Fruit fly (Drosophila melanogaster) whole organism, embryonic: ENCODE data around the gene CG1494.

Experiments
- ATbp ChIP-seq: fragments of 200-800 bp; sonication (Bioruptor generic); optimal IDR thresholded peaks from 2 replicates; lab custom pipeline; 2017; ENCODE audit warnings: missing biosample characterization, mild to moderate bottlenecking, missing genetic modification characterization, missing genetic modification reagents
- CG11723 ChIP-seq: fragments of 200-800 bp; sonication (Bioruptor generic); optimal IDR thresholded peaks from 2 replicates; lab custom pipeline; 2017; ENCODE audit warnings: missing biosample characterization, mild to moderate bottlenecking, missing genetic modification characterization
- CG12071 ChIP-seq: fragments of 200-800 bp; sonication (Bioruptor generic); optimal IDR thresholded peaks from 3 replicates; lab custom pipeline; 2018; ENCODE audit warnings: missing biosample characterization, mild to moderate bottlenecking, missing genetic modification characterization
- CG12219 ChIP-seq: fragments of 200-800 bp; sonication (Bioruptor generic); optimal IDR thresholded peaks from 3 replicates; lab custom pipeline; 2018; ENCODE audit warnings: missing biosample characterization, mild to moderate bottlenecking, missing genetic modification characterization
- CG12659 ChIP-seq: fragments of 200-800 bp; sonication (Bioruptor generic); optimal IDR thresholded peaks from 3 replicates; lab custom pipeline; 2017; ENCODE audit warnings: mild to moderate bottlenecking, missing biosample characterization, missing genetic modification reagents, missing genetic modification characterization
- CG13123 ChIP-seq: fragments of 200-800 bp; sonication (Bioruptor generic); optimal IDR thresholded peaks from 2 replicates; lab custom pipeline; 2016; ENCODE audit warnings: missing biosample characterization, missing genetic modification characterization
- CG15479 ChIP-seq: fragments of 200-800 bp; sonication (Bioruptor generic); optimal IDR thresholded peaks from 3 replicates; lab custom pipeline; 2019; ENCODE audit warnings: missing biosample characterization, mild to moderate bottlenecking, missing genetic modification characterization, moderate library complexity
- CG1647 ChIP-seq: fragments of 200-800 bp; sonication (Bioruptor generic); optimal IDR thresholded peaks from 3 replicates; lab custom pipeline; 2016; ENCODE audit warnings: missing biosample characterization, missing genetic modification characterization
- CG17186 ChIP-seq: fragments of 200-800 bp; sonication (Bioruptor generic); optimal IDR thresholded peaks from 3 replicates; lab custom pipeline; 2017; ENCODE audit warnings: missing biosample characterization, missing genetic modification reagents, missing genetic modification characterization
- CG3838 ChIP-seq: fragments of 200-800 bp; sonication (Bioruptor generic); optimal IDR thresholded peaks from 3 replicates; lab custom pipeline; 2016; ENCODE audit warnings: missing biosample characterization, missing genetic modification characterization
- CG3847 ChIP-seq: fragments of 200-800 bp; sonication (Bioruptor generic); IDR thresholded peaks from 2 replicates; pipeline ENCODE4 v1.3.6; 2022; ENCODE audit warnings: missing biosample characterization, missing genetic modification characterization
- CG42726 ChIP-seq: fragments of 200-800 bp; sonication (Bioruptor generic); IDR thresholded peaks from 2 replicates; pipeline ENCODE4 v1.3.6; 2022; ENCODE audit warnings: missing biosample characterization, missing genetic modification characterization; ENCODE audit not compliant: partially characterized antibody
- CG4617 ChIP-seq: fragments of 200-800 bp; sonication (Bioruptor generic); optimal IDR thresholded peaks from 3 replicates; lab custom pipeline; 2016; ENCODE audit warnings: missing biosample characterization, missing genetic modification characterization, borderline replicate concordance
- CG4707 ChIP-seq: fragments of 200-800 bp; sonication (Bioruptor generic); optimal IDR thresholded peaks from 2 replicates; lab custom pipeline; 2018; ENCODE audit warnings: missing biosample characterization, mild to moderate bottlenecking, missing genetic modification characterization, moderate library complexity
- CG5245 ChIP-seq: fragments of 200-800 bp; sonication (Bioruptor generic); optimal IDR thresholded peaks from 3 replicates; lab custom pipeline; 2016; ENCODE audit warnings: missing biosample characterization, missing genetic modification characterization
- CG6765 ChIP-seq: fragments of 200-800 bp; sonication (Bioruptor generic); optimal IDR thresholded peaks from 3 replicates; lab custom pipeline; 2017; ENCODE audit warnings: missing biosample characterization, mild to moderate bottlenecking, missing genetic modification characterization
- CG8359 ChIP-seq: fragments of 200-800 bp; sonication (Bioruptor generic); optimal IDR thresholded peaks from 2 replicates; lab custom pipeline; 2017; ENCODE audit warnings: missing biosample characterization, mild to moderate bottlenecking, missing genetic modification characterization, borderline replicate concordance
- CG8388 ChIP-seq: fragments of 200-800 bp; sonication (Bioruptor generic); optimal IDR thresholded peaks from 2 replicates; lab custom pipeline; 2019; ENCODE audit warnings: missing biosample characterization, mild to moderate bottlenecking, missing genetic modification characterization, moderate library complexity
- CG8478 ChIP-seq: fragments of >200 bp; optimal IDR thresholded peaks from 2 replicates; lab custom pipeline; 2018
- D19A ChIP-seq: fragments of 200-800 bp; optimal IDR thresholded peaks from 3 replicates; lab custom pipeline; 2019; ENCODE audit warnings: missing biosample characterization, mild to moderate bottlenecking, missing genetic modification characterization, moderate library complexity
- Dek ChIP-seq: fragments of 200-800 bp; sonication (Bioruptor generic); optimal IDR thresholded peaks from 3 replicates; lab custom pipeline; 2019; ENCODE audit warnings: missing biosample characterization, mild to moderate bottlenecking, missing genetic modification characterization, moderate library complexity
- Dfd ChIP-seq, 2 experiments: fragments of >200 bp; optimal IDR thresholded peaks; 2 replicates each; lab custom pipeline; 2017; ENCODE audit warnings: missing biosample characterization in 2 of 2, missing genetic modification characterization in 2 of 2
- Ets97D ChIP-seq: fragments of 200-800 bp; sonication (Bioruptor generic); optimal IDR thresholded peaks from 3 replicates; lab custom pipeline; 2016; ENCODE audit warnings: missing biosample characterization, missing genetic modification characterization
- Fer3 ChIP-seq: fragments of 200-800 bp; sonication (Bioruptor generic); optimal IDR thresholded peaks from 2 replicates; lab custom pipeline; 2018; ENCODE audit warnings: missing biosample characterization, mild to moderate bottlenecking, missing genetic modification characterization, moderate library complexity
- Hand ChIP-seq: fragments of 200-800 bp; sonication (Bioruptor generic); optimal IDR thresholded peaks from 2 replicates; lab custom pipeline; 2017; ENCODE audit warnings: mild to moderate bottlenecking, missing biosample characterization, missing genetic modification reagents, missing genetic modification characterization
- Hmr ChIP-seq: fragments of 200-800 bp; sonication (Bioruptor generic); optimal IDR thresholded peaks from 3 replicates; lab custom pipeline; 2017; ENCODE audit warnings: mild to moderate bottlenecking, missing biosample characterization, missing genetic modification reagents, missing genetic modification characterization
- Hmx ChIP-seq: fragments of 200-800 bp; sonication (Bioruptor generic); optimal IDR thresholded peaks from 2 replicates; lab custom pipeline; 2016; ENCODE audit warnings: missing biosample characterization, missing genetic modification characterization
- Med ChIP-seq: fragments of 200-800 bp; sonication (Bioruptor generic); peaks from one replicate; lab custom pipeline; 2016; ENCODE audit warnings: missing biosample characterization, missing genetic modification characterization, mild to moderate bottlenecking, inconsistent platforms, moderate library complexity
- Nf-YC ChIP-seq: fragments of 200-800 bp; optimal IDR thresholded peaks from 3 replicates; lab custom pipeline; 2019; ENCODE audit warnings: missing biosample characterization, mild to moderate bottlenecking, missing genetic modification characterization, moderate library complexity
- Sry-δ ChIP-seq: fragments of 200-800 bp; sonication (Bioruptor generic); optimal IDR thresholded peaks from 2 replicates; lab custom pipeline; 2016; ENCODE audit warnings: missing biosample characterization, missing genetic modification characterization
- TFAM ChIP-seq: fragments of 200-800 bp; sonication (Bioruptor generic); optimal IDR thresholded peaks from 2 replicates; lab custom pipeline; 2017; ENCODE audit warnings: missing biosample characterization, missing genetic modification characterization, inconsistent platforms
- Trl ChIP-seq, 3 experiments: fragments of >200 bp in 2 of 3; fragments of 200-800 bp in 1 of 3; sonication (Bioruptor generic) in 1 of 3; optimal IDR thresholded peaks; 2 replicates in 1 of 3; 3 replicates in 2 of 3; lab custom pipeline; 2016 to 2017; ENCODE audit warnings: missing biosample characterization in 1 of 3, missing genetic modification characterization in 1 of 3
- YL-1 ChIP-seq: fragments of 200-800 bp; sonication (Bioruptor generic); optimal IDR thresholded peaks from 3 replicates; lab custom pipeline; 2017; ENCODE audit warnings: missing biosample characterization, mild to moderate bottlenecking, missing genetic modification characterization
- al ChIP-seq: fragments of 200-800 bp; sonication (Bioruptor generic); IDR thresholded peaks from 2 replicates; pipeline ENCODE4 v1.3.6; 2022; ENCODE audit warnings: missing biosample characterization, missing genetic modification characterization
- bab2 ChIP-seq: fragments of 200-800 bp; sonication (Bioruptor generic); optimal IDR thresholded peaks from 2 replicates; lab custom pipeline; 2016; ENCODE audit warnings: missing biosample characterization, missing genetic modification characterization
- bcd ChIP-seq: fragments of 200-800 bp; sonication (Bioruptor generic); optimal IDR thresholded peaks from 2 replicates; lab custom pipeline; 2017; ENCODE audit warnings: missing biosample characterization, mild to moderate bottlenecking, missing genetic modification characterization
- disco-r ChIP-seq: fragments of 200-800 bp; sonication (Bioruptor generic); optimal IDR thresholded peaks from 2 replicates; lab custom pipeline; 2016; ENCODE audit warnings: missing biosample characterization, missing genetic modification characterization
- esg ChIP-seq: fragments of 200-800 bp; sonication (Bioruptor generic); conservative IDR thresholded peaks from 2 replicates; pipeline ENCODE4 v1.3.6; 2022; ENCODE audit warnings: missing biosample characterization, missing genetic modification characterization
- eve ChIP-seq, 2 experiments: fragments of >200 bp; optimal IDR thresholded peaks; 2 replicates each; lab custom pipeline; 2017; ENCODE audit warnings: missing biosample characterization in 2 of 2, missing genetic modification characterization in 2 of 2
- fd102C ChIP-seq: fragments of 200-800 bp; sonication (Bioruptor generic); optimal IDR thresholded peaks from 2 replicates; lab custom pipeline; 2018; ENCODE audit warnings: missing biosample characterization, mild to moderate bottlenecking, missing genetic modification characterization, moderate library complexity
- ind ChIP-seq: fragments of 200-800 bp; sonication (Bioruptor generic); optimal IDR thresholded peaks from 3 replicates; lab custom pipeline; 2016; ENCODE audit warnings: missing biosample characterization, missing genetic modification characterization
- peb ChIP-seq: fragments of 200-800 bp; sonication (Bioruptor generic); IDR thresholded peaks from 2 replicates; pipeline ENCODE4 v1.3.6; 2022; ENCODE audit warnings: missing biosample characterization, missing genetic modification characterization
- pum ChIP-seq: fragments of 200-800 bp; sonication (Bioruptor generic); optimal IDR thresholded peaks from 2 replicates; lab custom pipeline; 2016; ENCODE audit warnings: missing biosample characterization, missing genetic modification characterization
- pzg ChIP-seq: fragments of 200-800 bp; sonication (Bioruptor generic); optimal IDR thresholded peaks from 3 replicates; lab custom pipeline; 2018; ENCODE audit warnings: missing biosample characterization, mild to moderate bottlenecking, missing genetic modification characterization, moderate library complexity
- ro ChIP-seq: fragments of 200-800 bp; sonication (Bioruptor generic); IDR thresholded peaks from 2 replicates; pipeline ENCODE4 v1.3.6; 2022; ENCODE audit warnings: missing biosample characterization, missing genetic modification characterization
- sens-2 ChIP-seq: fragments of 200-800 bp; sonication (Bioruptor generic); IDR thresholded peaks from 2 replicates; pipeline ENCODE4 v1.3.6; 2022; ENCODE audit warnings: missing biosample characterization, missing genetic modification characterization
- slbo ChIP-seq: fragments of 200-800 bp; sonication (Bioruptor generic); IDR thresholded peaks from 2 replicates; pipeline ENCODE4 v1.3.6; 2022; ENCODE audit warnings: missing biosample characterization, missing genetic modification characterization
- stwl ChIP-seq: fragments of 200-800 bp; sonication (Bioruptor generic); optimal IDR thresholded peaks from 3 replicates; lab custom pipeline; 2018; ENCODE audit warnings: missing biosample characterization, mild to moderate bottlenecking, missing genetic modification characterization, moderate library complexity
- tup ChIP-seq: fragments of 200-800 bp; sonication (Bioruptor generic); optimal IDR thresholded peaks from 2 replicates; lab custom pipeline; 2016; ENCODE audit warnings: missing biosample characterization, mild to moderate bottlenecking, missing genetic modification characterization, moderate library complexity
- zfh1 ChIP-seq: fragments of 200-800 bp; sonication (Bioruptor generic); IDR thresholded peaks from 3 replicates; pipeline ENCODE4 v1.3.6; 2022; ENCODE audit warnings: missing biosample characterization, missing genetic modification characterization

CG1494 gene

dm6 chrX:21322289-21322981 lies 37.3 kb downstream of the CG1494 start (continued):
- no peak for TF ChIP-seq Trl (optimal IDR thresholded peaks at IDR 0.05; lab: Kevin White, UChicago)
- no peak for TF ChIP-seq Trl (GFP tag; optimal IDR thresholded peaks at IDR 0.05; lab: Kevin White, UChicago)
- peak; percentile 47 for TF ChIP-seq bcd (GFP tag; lab: Kevin White, UChicago)
- no peak for TF ChIP-seq Dek (tag; lab: Kevin White, UChicago)
- TF ChIP-seq CG8359 (GFP tag; lab: Kevin White, UChicago), result no peak
- no peak for TF ChIP-seq fd102C (GFP tag; lab: Kevin White, UChicago)
- TF ChIP-seq sens-2, result no peak
- no peak for TF ChIP-seq CG4707 (GFP tag; lab: Kevin White, UChicago)
- TF ChIP-seq TFAM (GFP tag; lab: Kevin White, UChicago), result no peak
- no peak for TF ChIP-seq disco-r
- TF ChIP-seq CG4617 (GFP tag; lab: Kevin White, UChicago), result no peak
- TF ChIP-seq CG1647 (GFP tag; lab: Kevin White, UChicago), result no peak
- TF ChIP-seq esg, result peak; percentile 42; the same call in 1 of the 2 replicates
- TF ChIP-seq slbo, result peak; percentile 27; the same call in 1 of the 2 replicates
- no peak for TF ChIP-seq Med (GFP tag; lab: Kevin White, UChicago)
- TF ChIP-seq tup (GFP tag; lab: Kevin White, UChicago), result no peak
- no peak for TF ChIP-seq YL-1 (GFP tag; lab: Kevin White, UChicago)
- TF ChIP-seq Hmr (GFP tag; lab: Kevin White, UChicago), result no peak
- no peak for TF ChIP-seq Dfd (GFP tag; optimal IDR thresholded peaks at IDR 0.05; lab: Kevin White, UChicago)
- no peak for TF ChIP-seq CG3838
- no peak for TF ChIP-seq CG8388 (GFP tag; lab: Kevin White, UChicago)
- no peak for TF ChIP-seq ro (GFP tag; lab: Robert Waterston, UW)
- no peak for TF ChIP-seq CG12071 (GFP tag; lab: Kevin White, UChicago)
- TF ChIP-seq CG12659, result no peak
- no peak for TF ChIP-seq Sry-δ (GFP tag; lab: Kevin White, UChicago)
- TF ChIP-seq CG12219 (GFP tag; lab: Kevin White, UChicago), result no peak
- TF ChIP-seq CG8478 (lab: Kevin White, UChicago), result no peak
- TF ChIP-seq ATbp (GFP tag; lab: Kevin White, UChicago), result no peak
- peak; percentile 54 for TF ChIP-seq ind
- peak; percentile 13 for TF ChIP-seq pum (GFP tag; lab: Kevin White, UChicago)
- no peak for TF ChIP-seq CG15479 (GFP tag; lab: Kevin White, UChicago)
- TF ChIP-seq eve (GFP tag; optimal IDR thresholded peaks at IDR 0.05; lab: Kevin White, UChicago), result no peak
- TF ChIP-seq peb (GFP tag; lab: Robert Waterston, UW), result no peak
- TF ChIP-seq al (GFP tag; lab: Robert Waterston, UW), result peak; percentile 7; the same call in 1 of the 2 replicates
- no peak for TF ChIP-seq pzg (GFP tag; lab: Kevin White, UChicago)
- peak; percentile 65 for TF ChIP-seq Nf-YC (tag; lab: Kevin White, UChicago)
- TF ChIP-seq CG3847 (GFP tag; lab: Robert Waterston, UW), result no peak
- TF ChIP-seq D19A, result peak; percentile 63
- no peak for TF ChIP-seq CG13123
- no peak for TF ChIP-seq CG5245 (GFP tag; lab: Kevin White, UChicago)
- no peak for TF ChIP-seq Ets97D (GFP tag; lab: Kevin White, UChicago)
- TF ChIP-seq CG11723 (GFP tag; lab: Kevin White, UChicago), result no peak
- no peak for TF ChIP-seq zfh1 (GFP tag; lab: Robert Waterston, UW)
- no peak for TF ChIP-seq CG17186 (GFP tag; lab: Kevin White, UChicago)
- peak; percentile 61 for TF ChIP-seq Fer3 (tag; lab: Kevin White, UChicago)
- peak; percentile 36 for TF ChIP-seq CG6765 (GFP tag; lab: Kevin White, UChicago)
- no peak for TF ChIP-seq Hmx (GFP tag; lab: Kevin White, UChicago)
- TF ChIP-seq CG42726 (GFP tag; lab: Robert Waterston, UW), result no peak
- no peak for TF ChIP-seq stwl (tag; lab: Kevin White, UChicago)
- TF ChIP-seq Hand, result no peak
- TF ChIP-seq bab2, result no peak
